Fruit fly (Drosophila melanogaster): ENCODE data around the gene Rh2.

DNA sequence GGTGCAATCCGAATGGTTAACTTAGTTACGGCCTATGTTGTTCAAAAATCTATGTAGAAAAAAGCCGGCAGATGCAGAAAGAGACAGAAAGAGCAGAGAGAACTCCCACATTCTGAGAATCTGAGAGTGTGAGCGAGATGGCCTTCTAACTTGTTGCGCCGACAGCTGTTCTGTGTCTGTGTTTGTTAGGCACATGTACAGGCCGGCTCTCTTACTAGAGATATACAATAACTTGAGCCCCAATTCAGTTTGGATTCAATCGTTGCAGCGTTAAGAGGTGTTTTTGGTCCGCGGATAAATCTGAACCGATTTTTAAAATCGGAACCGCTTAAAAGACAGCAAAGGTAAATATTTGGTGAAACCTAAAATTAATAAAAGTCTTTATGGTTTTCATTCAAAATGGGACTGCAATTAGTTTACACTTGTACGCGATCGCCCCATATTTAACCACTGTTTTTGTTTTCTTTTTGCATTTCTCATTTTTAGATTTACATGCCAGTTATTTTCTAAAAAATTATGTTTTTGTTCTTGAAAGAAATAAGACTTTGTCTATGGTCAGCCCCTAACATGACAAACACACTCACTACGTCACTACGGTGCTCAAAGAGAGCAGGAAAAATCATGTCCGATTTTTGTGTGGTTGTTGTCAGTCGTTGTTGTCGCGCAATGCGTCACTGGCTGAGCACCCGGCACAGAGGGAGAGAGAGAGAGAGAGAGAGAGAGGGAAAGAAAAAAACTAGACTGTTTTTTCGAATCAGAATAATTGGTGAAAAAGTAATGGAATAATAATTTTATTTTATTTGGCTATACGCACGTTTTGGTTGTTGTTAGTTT, 24.8 kb downstream of the Rh2 start:
- TF ChIP-seq Dll (optimal IDR thresholded peaks at IDR 0.05) (no peak), pan (optimal IDR thresholded peaks at IDR 0.05) (no peak), usp (GFP tag; optimal IDR thresholded peaks at IDR 0.05) (no peak), CG8478 (optimal IDR thresholded peaks at IDR 0.05) (peak; percentile 70), psq (optimal IDR thresholded peaks at IDR 0.05) (no peak), EcR (GFP tag; optimal IDR thresholded peaks at IDR 0.05) (no peak)
